Fruit fly (Drosophila melanogaster): Measurements from ENCODE around the gene CG14556.
A peak's percentile ranks its signal among the peaks of the same experiment; 100 is the strongest.

The CG14556 gene

DNA sequence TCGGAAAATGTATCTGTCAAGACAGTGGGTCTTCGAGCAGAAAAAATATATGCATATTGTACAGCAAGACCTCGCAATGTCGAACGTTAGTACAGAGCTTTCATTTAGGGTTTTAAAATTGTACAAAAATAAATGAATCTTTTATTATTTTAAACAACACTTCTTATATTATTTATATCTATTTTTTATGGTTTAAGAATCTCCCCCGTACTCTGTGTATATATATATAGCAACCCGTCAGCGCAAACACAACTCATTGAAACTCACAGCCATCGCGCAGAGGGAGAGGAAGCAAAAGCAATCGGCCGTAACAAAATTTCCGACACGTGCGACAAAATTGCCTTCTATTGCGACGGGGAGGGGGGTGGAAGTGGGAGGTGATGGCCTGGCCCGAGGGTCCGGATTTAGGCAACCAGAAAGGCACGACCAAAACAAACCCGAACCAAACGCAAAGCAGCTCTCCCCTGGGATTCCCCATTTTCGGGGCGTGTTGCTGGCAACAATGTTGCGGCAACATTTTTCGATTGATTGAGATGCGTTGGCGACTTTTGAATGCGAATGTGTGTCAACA lies 20.4 kb upstream of the CG14556 start (continued):
- TF ChIP-seq danr (GFP tag; IDR thresholded peaks at IDR 0.05) (peak; percentile 63), pb (GFP tag; optimal IDR thresholded peaks at IDR 0.05) (no peak), peb (GFP tag; IDR thresholded peaks at IDR 0.05) (no peak), CG12155 (GFP tag; optimal IDR thresholded peaks at IDR 0.05) (peak; percentile 23), CG6683 (GFP tag; optimal IDR thresholded peaks at IDR 0.05) (peak; percentile 49), E2f2 (GFP tag; IDR thresholded peaks at IDR 0.05) (peak; percentile 28; the same call in 1 of the 2 replicates), Fer2 (tag; optimal IDR thresholded peaks at IDR 0.05) (peak; percentile 54), Nf-YB (GFP tag; optimal IDR thresholded peaks at IDR 0.05) (no peak), sens-2 (GFP tag; IDR thresholded peaks at IDR 0.05) (no peak; the same call in 1 of the 2 replicates), Gug (GFP tag; IDR thresholded peaks at IDR 0.05) (peak; percentile 56; the same call in 2 of the 4 replicates), slbo (GFP tag; IDR thresholded peaks at IDR 0.05) (peak; percentile 88), CG15514 (GFP tag; optimal IDR thresholded peaks at IDR 0.05) (peak; percentile 55), slou (GFP tag; optimal IDR thresholded peaks at IDR 0.05) (no peak), tll (GFP tag; optimal IDR thresholded peaks at IDR 0.05) (no peak), tup (GFP tag; optimal IDR thresholded peaks at IDR 0.05) (peak; percentile 35), Stat92E (GFP tag; optimal IDR thresholded peaks at IDR 0.05) (no peak), CG7928 (GFP tag; optimal IDR thresholded peaks at IDR 0.05) (peak; percentile 40), hbn (GFP tag; IDR thresholded peaks at IDR 0.05; ENCODE audit: partially characterized antibody) (no peak), so (GFP tag; IDR thresholded peaks at IDR 0.05) (no peak; the same call in 2 of the 3 replicates), CG3281 (GFP tag; optimal IDR thresholded peaks at IDR 0.05) (peak; percentile 75), stc (GFP tag; IDR thresholded peaks at IDR 0.05) (peak; percentile 74), CG12391 (tag; optimal IDR thresholded peaks at IDR 0.05) (peak; percentile 31), Dfd (GFP tag; optimal IDR thresholded peaks at IDR 0.05) (no peak), zen2 (GFP tag; IDR thresholded peaks at IDR 0.05; ENCODE audit: partially characterized antibody) (no peak), amos (GFP tag; IDR thresholded peaks at IDR 0.05; ENCODE audit: partially characterized antibody) (peak; percentile 5; the same call in 1 of the 2 replicates), onecut (GFP tag; IDR thresholded peaks at IDR 0.05) (peak; percentile 4; the same call in 1 of the 2 replicates), pum (GFP tag; optimal IDR thresholded peaks at IDR 0.05) (no peak), oc (tag; optimal IDR thresholded peaks at IDR 0.05) (no peak), CG2678 (tag; optimal IDR thresholded peaks at IDR 0.05) (peak; percentile 85), CG6813 (GFP tag; optimal IDR thresholded peaks at IDR 0.05) (peak; percentile 71), Spps (tag; optimal IDR thresholded peaks at IDR 0.05) (no peak), chn (GFP tag; optimal IDR thresholded peaks at IDR 0.05) (no peak), bsh (GFP tag; optimal IDR thresholded peaks at IDR 0.05) (no peak), CG15269 (tag; optimal IDR thresholded peaks at IDR 0.05) (peak; percentile 52), CG10366 (GFP tag; IDR thresholded peaks at IDR 0.05) (peak; percentile 83), prd (optimal IDR thresholded peaks at IDR 0.05) (no peak), prd (GFP tag; IDR thresholded peaks at IDR 0.05) (peak; percentile 83), E2f1 (GFP tag; IDR thresholded peaks at IDR 0.05) (peak; percentile 83), CG3407 (GFP tag; optimal IDR thresholded peaks at IDR 0.05) (peak; percentile 9), sr (GFP tag; IDR thresholded peaks at IDR 0.05) (no peak), CG13624 (GFP tag; optimal IDR thresholded peaks at IDR 0.05) (no peak), z (GFP tag; IDR thresholded peaks at IDR 0.05) (no peak), Eip74EF (GFP tag; optimal IDR thresholded peaks at IDR 0.05) (peak in 1 of 2 experiments; percentile 67), CG10321 (GFP tag; IDR thresholded peaks at IDR 0.05) (0 out of 2 replicates have a peak, but pooled peaks have one; percentile 40), hkb (optimal IDR thresholded peaks at IDR 0.05) (no peak), hkb (GFP tag; IDR thresholded peaks at IDR 0.05) (peak; percentile 76), CG5953 (GFP tag; IDR thresholded peaks at IDR 0.05) (peak; percentile 44; the same call in 1 of the 2 replicates), sob (GFP tag; IDR thresholded peaks at IDR 0.05) (peak; percentile 77), HHEX (GFP tag; optimal IDR thresholded peaks at IDR 0.05) (peak; percentile 79)

Data from whole organism, embryonic.